Worm (Caenorhabditis elegans) whole organism, L4 larva: Measurements from ENCODE around the gene C11E4.8.

Source experiments
- ZK337.2 ChIP-seq: fragments of 200-800 bp; sonication (Bioruptor generic); IDR thresholded peaks from 2 replicates; pipeline ENCODE4 v1.3.6; 2022; ENCODE audit warnings: missing genetic modification reagents, missing genetic modification characterization, missing compliant biosample characterization
- arid-1 ChIP-seq: fragments of 200-800 bp; sonication (Bioruptor generic); conservative IDR thresholded peaks from 2 replicates; pipeline ENCODE4 v1.3.6; 2022; ENCODE audit warnings: missing genetic modification reagents, missing genetic modification characterization, missing compliant biosample characterization
- ces-1 ChIP-seq: fragments of 150-350 bp; sonication (generic microtip); optimal IDR thresholded peaks from 4 replicates; lab custom pipeline; 2014; ENCODE audit warnings: missing biosample characterization, missing genetic modification reagents, missing genetic modification characterization
- dve-1 ChIP-seq: sonication (generic microtip); optimal IDR thresholded peaks from 2 replicates; lab custom pipeline; 2017; ENCODE audit warnings: antibody characterized with exemption, mild to moderate bottlenecking, missing genetic modification characterization, missing compliant biosample characterization; ENCODE audit not compliant: insufficient read depth
- jun-1 ChIP-seq: fragments of 150-350 bp; optimal IDR thresholded peaks from 2 replicates; lab custom pipeline; 2014; ENCODE audit warnings: missing biosample characterization, missing genetic modification reagents, missing genetic modification characterization
- lin-15B ChIP-seq: fragments of 150-350 bp; sonication (generic microtip); optimal IDR thresholded peaks from 3 replicates; lab custom pipeline; 2014; ENCODE audit warnings: missing biosample characterization, missing genetic modification characterization
- nhr-11 ChIP-seq: fragments of 150-350 bp; optimal IDR thresholded peaks from 2 replicates; lab custom pipeline; 2014; ENCODE audit warnings: missing biosample characterization, missing genetic modification characterization
- pha-4 ChIP-seq, 2 experiments: fragments of 150-350 bp in 1 of 2; fragments of 200-800 bp in 1 of 2; sonication (Bioruptor generic) in 1 of 2; IDR thresholded peaks in 1 of 2; optimal IDR thresholded peaks in 1 of 2; 2 replicates each; pipeline versions ENCODE4 v1.3.6 to Lab custom; 2014 to 2022; ENCODE audit warnings: missing genetic modification characterization in 2 of 2, missing genetic modification reagents in 2 of 2, missing biosample characterization in 1 of 2, missing compliant biosample characterization in 1 of 2
- unc-62 ChIP-seq, 3 experiments: fragments of 150-350 bp in 1 of 3; sonication (generic microtip); optimal IDR thresholded peaks in 2 of 3; peaks in 1 of 3; 1 replicate in 1 of 3; 2 replicates in 2 of 3; lab custom pipeline; 2014 to 2017; ENCODE audit warnings: missing biosample characterization in 3 of 3, missing genetic modification characterization in 3 of 3, missing genetic modification reagents in 3 of 3, missing genotype in 1 of 3
- zag-1 ChIP-seq: fragments of 150-350 bp; optimal IDR thresholded peaks from 2 replicates; lab custom pipeline; 2014; ENCODE audit warnings: missing biosample characterization, missing genetic modification characterization
- zfp-3 ChIP-seq: fragments of 200-800 bp; sonication (Bioruptor generic); conservative IDR thresholded peaks from 2 replicates; pipeline ENCODE4 v1.3.6; 2022; ENCODE audit warnings: missing genetic modification reagents, missing genetic modification characterization, missing compliant biosample characterization

DNA sequence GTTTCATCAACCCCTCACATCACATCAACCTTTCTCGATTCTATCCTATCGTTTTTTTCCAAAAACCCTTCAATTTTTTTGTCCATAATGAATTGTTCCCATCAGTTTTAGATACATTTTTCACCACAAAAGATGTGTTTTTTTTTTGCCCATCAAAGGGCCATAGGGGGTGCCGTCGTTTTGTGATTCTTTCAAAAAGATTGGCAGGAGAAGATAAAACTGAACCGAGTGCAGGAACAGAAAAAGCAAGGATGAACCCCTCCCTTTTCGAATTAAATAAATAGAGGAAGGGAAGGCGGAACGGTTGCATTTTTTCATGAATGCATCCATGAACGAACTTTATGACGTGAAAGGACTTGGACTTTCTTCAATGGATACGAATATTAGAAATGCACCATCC lies 3.3 kb upstream of the C11E4.8 start, which contains the start of gene C11E4.7:
- no peak for TF ChIP-seq zag-1 (tag; lab: Kevin White, UChicago)
- no peak for TF ChIP-seq zfp-3
- TF ChIP-seq ZK337.2: no peak
- TF ChIP-seq unc-62 (GFP tag; optimal IDR thresholded peaks at IDR 0.05 in 1 of 2; lab: Kevin White, UChicago): no peak
- TF ChIP-seq unc-62 (tag; optimal IDR thresholded peaks at IDR 0.05; lab: Kevin White, UChicago): no peak
- TF ChIP-seq pha-4 (GFP tag; IDR thresholded peaks at IDR 0.05; lab: Robert Waterston, UW): no peak
- no peak for TF ChIP-seq pha-4 (tag; optimal IDR thresholded peaks at IDR 0.05; lab: Kevin White, UChicago)
- no peak for TF ChIP-seq dve-1 (tag; lab: Kevin White, UChicago)
- no peak for TF ChIP-seq nhr-11
- no peak for TF ChIP-seq jun-1
- TF ChIP-seq ces-1 (GFP tag; lab: Kevin White, UChicago): no peak
- no peak for TF ChIP-seq arid-1 (GFP tag; lab: Robert Waterston, UW)
- TF ChIP-seq lin-15B: no peak
